Worm (Caenorhabditis elegans): ENCODE data around the gene gipc-2.
A peak's percentile ranks its signal among the peaks of the same experiment; 100 is the strongest.

Gene gipc-2

ce11 chrIV:9993403-9994132 is 33.9 kb downstream of the gipc-2 start (continued):
- TF ChIP-seq T20F7.1 (GFP tag; optimal IDR thresholded peaks at IDR 0.05) (peak; percentile 31), duxl-1 (tag; optimal IDR thresholded peaks at IDR 0.05; ENCODE audit: poor library complexity) (no peak), snpc-1.2 (GFP tag; IDR thresholded peaks at IDR 0.05) (0 out of 2 replicates have a peak, but pooled peaks have one; percentile 28), daf-16 (GFP tag; optimal IDR thresholded peaks at IDR 0.05) (no peak), daf-16 (tag; optimal IDR thresholded peaks at IDR 0.05) (peak; percentile 55), lin-13 (GFP tag; optimal IDR thresholded peaks at IDR 0.05) (peak; percentile 22), lin-38 (GFP tag; IDR thresholded peaks at IDR 0.05) (peak; percentile 36), zag-1 (tag; optimal IDR thresholded peaks at IDR 0.05) (no peak), ceh-20 (GFP tag; IDR thresholded peaks at IDR 0.05) (no peak)

- TF ChIP-seq aha-1 (tag) (peak; percentile 55), nhr-41 (GFP tag; IDR thresholded peaks at IDR 0.05) (no peak), lin-1 (GFP tag; IDR thresholded peaks at IDR 0.05) (no peak), daf-19 (GFP tag; conservative IDR thresholded peaks at IDR 0.05) (no peak), unc-130 (GFP tag; optimal IDR thresholded peaks at IDR 0.05) (no peak), nhr-111 (GFP tag; optimal IDR thresholded peaks at IDR 0.05) (no peak), zfp-3 (GFP tag; conservative IDR thresholded peaks at IDR 0.05) (0 out of 2 replicates have a peak, but pooled peaks have one; percentile 19), Y75B8A.6 (GFP tag; IDR thresholded peaks at IDR 0.05) (no peak), aly-2 (tag; optimal IDR thresholded peaks at IDR 0.05) (no peak), vab-7 (GFP tag; IDR thresholded peaks at IDR 0.05) (no peak), daf-12 (tag; optimal IDR thresholded peaks at IDR 0.05) (no peak), ama-1 (optimal IDR thresholded peaks at IDR 0.05) (peak; percentile 40), cey-2 (tag; optimal IDR thresholded peaks at IDR 0.05; ENCODE audit: borderline replicate concordance, insufficient read depth) (no peak), unc-62 (GFP tag; optimal IDR thresholded peaks at IDR 0.05 in 1 of 2) (no peak), unc-62 (tag; optimal IDR thresholded peaks at IDR 0.05) (no peak), gei-8 (GFP tag; optimal IDR thresholded peaks at IDR 0.05) (peak; percentile 7), mxl-3 (GFP tag; optimal IDR thresholded peaks at IDR 0.05) (no peak), ZK337.2 (GFP tag; IDR thresholded peaks at IDR 0.05) (no peak), daf-8 (GFP tag; IDR thresholded peaks at IDR 0.05) (no peak), ceh-44 (GFP tag; IDR thresholded peaks at IDR 0.05) (no peak), tra-1 (GFP tag; IDR thresholded peaks at IDR 0.05) (no peak), rbr-2 (tag; optimal IDR thresholded peaks at IDR 0.05) (no peak), spr-1 (tag; optimal IDR thresholded peaks at IDR 0.05) (no peak), egl-43 (GFP tag; IDR thresholded peaks at IDR 0.05) (no peak), ztf-7 (tag; optimal IDR thresholded peaks at IDR 0.05) (no peak), R02D3.7 (tag; optimal IDR thresholded peaks at IDR 0.05) (no peak), pqm-1 (tag; optimal IDR thresholded peaks at IDR 0.05) (no peak), ceh-28 (tag; optimal IDR thresholded peaks at IDR 0.05) (no peak), nhr-48 (tag; optimal IDR thresholded peaks at IDR 0.05) (no peak), php-3 (GFP tag; IDR thresholded peaks at IDR 0.05) (no peak), snpc-4 (tag; optimal IDR thresholded peaks at IDR 0.05) (no peak), T26A8.4 (GFP tag; IDR thresholded peaks at IDR 0.05) (0 out of 2 replicates have a peak, but pooled peaks have one; percentile 9), mes-2 (tag; optimal IDR thresholded peaks at IDR 0.05; ENCODE audit: poor library complexity, severe bottlenecking) (no peak), tag-97 (GFP tag; IDR thresholded peaks at IDR 0.05) (no peak), zip-11 (GFP tag; IDR thresholded peaks at IDR 0.05) (no peak), lin-38 (GFP tag; IDR thresholded peaks at IDR 0.05) (peak; percentile 36; the same call in 1 of the 2 replicates), dmd-8 (GFP tag; IDR thresholded peaks at IDR 0.05) (no peak), madf-5 (GFP tag; IDR thresholded peaks at IDR 0.05) (no peak), lin-13 (GFP tag; optimal IDR thresholded peaks at IDR 0.05) (no peak), hlh-30 (tag; optimal IDR thresholded peaks at IDR 0.05; ENCODE audit: insufficient read depth) (no peak), fos-1 (tag; optimal IDR thresholded peaks at IDR 0.05) (no peak), lir-3 (tag; optimal IDR thresholded peaks at IDR 0.05) (no peak), ceh-82 (tag; optimal IDR thresholded peaks at IDR 0.05) (no peak)
These were observed 38.0 kb downstream of the gipc-2 start for ce11 chrIV:9989416-9989815.

All from whole organism, L4 larva.